Worm (Caenorhabditis elegans) whole organism, L2 larva: ENCODE measurements around the gene pcs-1.

Experiments
- aly-2 ChIP-seq: fragments of 150-350 bp; optimal IDR thresholded peaks from 2 replicates; lab custom pipeline; 2014; ENCODE audit warnings: missing biosample characterization, missing genetic modification characterization
- blmp-1 ChIP-seq: sonication (generic microtip); optimal IDR thresholded peaks from 2 replicates; lab custom pipeline; 2017; ENCODE audit warnings: missing genetic modification characterization, mild to moderate bottlenecking, missing compliant biosample characterization, antibody characterized with exemption, moderate library complexity; ENCODE audit not compliant: insufficient read depth
- elt-3 ChIP-seq: sonication (generic microtip); optimal IDR thresholded peaks from 2 replicates; lab custom pipeline; 2017; ENCODE audit warnings: missing biosample characterization, missing genetic modification characterization
- gmeb-1 ChIP-seq: fragments of 150-350 bp; optimal IDR thresholded peaks from 2 replicates; lab custom pipeline; 2014; ENCODE audit warnings: missing biosample characterization, missing genetic modification characterization
- mdl-1 ChIP-seq, 2 experiments: fragments of 150-350 bp in 1 of 2; sonication (generic microtip) in 1 of 2; optimal IDR thresholded peaks; 2 replicates each; lab custom pipeline; 2017; ENCODE audit warnings: missing biosample characterization in 2 of 2, missing genetic modification characterization in 2 of 2
- snpc-4 ChIP-seq: fragments of 150-350 bp; optimal IDR thresholded peaks from 2 replicates; lab custom pipeline; 2014; ENCODE audit warnings: missing biosample characterization, missing genetic modification characterization
- unc-62 ChIP-seq: fragments of 150-350 bp; optimal IDR thresholded peaks from 2 replicates; lab custom pipeline; 2014; ENCODE audit warnings: missing biosample characterization, missing genetic modification reagents, missing genetic modification characterization
- ztf-11 ChIP-seq: sonication (generic microtip); optimal IDR thresholded peaks from 2 replicates; lab custom pipeline; 2017; ENCODE audit warnings: missing biosample characterization, missing genetic modification characterization
- ztf-4 ChIP-seq: fragments of 150-350 bp; optimal IDR thresholded peaks from 2 replicates; lab custom pipeline; 2014; ENCODE audit warnings: missing biosample characterization, missing genetic modification characterization

- no peak for TF ChIP-seq aly-2 (tag; lab: Kevin White, UChicago)
- no peak for TF ChIP-seq elt-3 (tag; lab: Kevin White, UChicago)
- no peak for TF ChIP-seq ztf-11 (tag; lab: Kevin White, UChicago)
- TF ChIP-seq mdl-1 (tag; optimal IDR thresholded peaks at IDR 0.05; lab: Kevin White, UChicago), result no peak
- no peak for TF ChIP-seq blmp-1 (tag; lab: Kevin White, UChicago)
- TF ChIP-seq snpc-4 (tag; lab: Kevin White, UChicago), result no peak
- no peak for TF ChIP-seq ztf-4
- TF ChIP-seq gmeb-1 (tag; lab: Kevin White, UChicago), result no peak
- TF ChIP-seq unc-62, result no peak
Measured at ce11 chrII:11602387-11602960, 24.9 kb upstream of the pcs-1 start.
